Worm (Caenorhabditis elegans) whole organism, young adult: Measurements from ENCODE around the gene F46E10.3.

Source experiments
- B0336.3 ChIP-seq: fragments of 200-800 bp; sonication (Bioruptor generic); IDR thresholded peaks from 2 replicates; pipeline ENCODE4 v1.3.6; 2022; ENCODE audit warnings: missing genetic modification characterization, missing compliant biosample characterization
- D2030.7 ChIP-seq: fragments of 200-800 bp; sonication (Bioruptor generic); IDR thresholded peaks from 2 replicates; pipeline ENCODE4 v1.3.6; 2022; ENCODE audit warnings: missing genetic modification reagents, missing genetic modification characterization, missing compliant biosample characterization
- F22D6.2 ChIP-seq: sonication (generic microtip); optimal IDR thresholded peaks from 2 replicates; lab custom pipeline; 2016; ENCODE audit warnings: mild to moderate bottlenecking, missing genetic modification characterization, missing compliant biosample characterization
- F33H1.4 ChIP-seq: fragments of 200-800 bp; sonication (Bioruptor generic); IDR thresholded peaks from 2 replicates; pipeline ENCODE4 v1.3.6; 2022; ENCODE audit warnings: missing genetic modification reagents, missing genetic modification characterization, missing compliant biosample characterization
- F52B5.7 ChIP-seq: sonication (generic microtip); optimal IDR thresholded peaks from 2 replicates; lab custom pipeline; 2016; ENCODE audit warnings: mild to moderate bottlenecking, missing genetic modification characterization, missing compliant biosample characterization
- F57A8.1 ChIP-seq: fragments of 200-800 bp; sonication (Bioruptor generic); optimal IDR thresholded peaks from 2 replicates; lab custom pipeline; 2018; ENCODE audit warnings: mild to moderate bottlenecking, missing genetic modification characterization, moderate library complexity, missing compliant biosample characterization
- K11D2.4 ChIP-seq: fragments of 200-800 bp; sonication (Bioruptor generic); IDR thresholded peaks from 2 replicates; pipeline ENCODE4 v1.3.6; 2022; ENCODE audit warnings: missing genetic modification reagents, missing genetic modification characterization, missing compliant biosample characterization
- Y53F4B.3 ChIP-seq: fragments of 200-800 bp; sonication (Bioruptor generic); IDR thresholded peaks from 2 replicates; pipeline ENCODE4 v1.3.6; 2022; ENCODE audit warnings: missing genetic modification reagents, missing genetic modification characterization, missing compliant biosample characterization
- Y67H2A.10 ChIP-seq: fragments of 200-800 bp; sonication (Bioruptor generic); conservative IDR thresholded peaks from 2 replicates; pipeline ENCODE4 v1.3.6; 2022; ENCODE audit warnings: missing genetic modification reagents, missing genetic modification characterization, missing compliant biosample characterization
- atf-7 ChIP-seq: sonication (generic microtip); optimal IDR thresholded peaks from 2 replicates; lab custom pipeline; 2017; ENCODE audit warnings: mild to moderate bottlenecking, missing genetic modification characterization, missing compliant biosample characterization
- ceh-100 ChIP-seq: fragments of 200-800 bp; sonication (Bioruptor generic); IDR thresholded peaks from 2 replicates; pipeline ENCODE4 v1.3.6; 2022; ENCODE audit warnings: missing genetic modification reagents, missing genetic modification characterization, missing compliant biosample characterization
- ceh-91 ChIP-seq: fragments of 200-800 bp; sonication (Bioruptor generic); IDR thresholded peaks from 2 replicates; pipeline ENCODE4 v1.3.6; 2022; ENCODE audit warnings: missing genetic modification reagents, missing genetic modification characterization, missing compliant biosample characterization
- chd-7 ChIP-seq: sonication (generic microtip); optimal IDR thresholded peaks from 2 replicates; lab custom pipeline; 2016; ENCODE audit warnings: mild to moderate bottlenecking, missing genetic modification characterization, moderate library complexity, missing compliant biosample characterization
- efl-1 ChIP-seq: fragments of 150-350 bp; optimal IDR thresholded peaks from 2 replicates; lab custom pipeline; 2014; ENCODE audit warnings: missing biosample characterization, missing genetic modification reagents, missing genetic modification characterization
- him-1 ChIP-seq: sonication (generic microtip); optimal IDR thresholded peaks from 2 replicates; lab custom pipeline; 2016; ENCODE audit warnings: missing genotype, missing genetic modification reagents, missing genetic modification characterization, missing compliant biosample characterization
- hlh-26 ChIP-seq: fragments of 200-800 bp; sonication (Bioruptor generic); conservative IDR thresholded peaks from 2 replicates; pipeline ENCODE4 v1.3.6; 2022; ENCODE audit warnings: missing genetic modification reagents, missing genetic modification characterization, missing compliant biosample characterization
- let-607 ChIP-seq, 2 experiments: fragments of 200-800 bp in 1 of 2; sonication (Bioruptor generic) in 1 of 2; sonication (generic microtip) in 1 of 2; optimal IDR thresholded peaks; 2 replicates each; lab custom pipeline; 2016 to 2018; ENCODE audit warnings: mild to moderate bottlenecking in 2 of 2, missing compliant biosample characterization in 2 of 2, missing genetic modification characterization in 2 of 2, moderate library complexity in 2 of 2, missing genotype in 1 of 2
- lin-40 ChIP-seq: sonication (generic microtip); optimal IDR thresholded peaks from 2 replicates; lab custom pipeline; 2016; ENCODE audit warnings: missing genetic modification characterization, mild to moderate bottlenecking, missing compliant biosample characterization, missing genotype, missing genetic modification reagents
- lir-1 ChIP-seq: fragments of 200-800 bp; sonication (Bioruptor generic); conservative IDR thresholded peaks from 2 replicates; pipeline ENCODE4 v1.3.6; 2022; ENCODE audit warnings: missing genetic modification reagents, missing genetic modification characterization, missing compliant biosample characterization
- lsl-1 ChIP-seq: fragments of 200-800 bp; sonication (Bioruptor generic); optimal IDR thresholded peaks from 2 replicates; lab custom pipeline; 2018; ENCODE audit warnings: mild to moderate bottlenecking, missing genetic modification characterization, moderate library complexity, missing compliant biosample characterization
- madf-3 ChIP-seq: fragments of 200-800 bp; sonication (Bioruptor generic); IDR thresholded peaks from 2 replicates; pipeline ENCODE4 v1.3.6; 2022; ENCODE audit warnings: missing genetic modification reagents, missing genetic modification characterization, missing compliant biosample characterization
- madf-6 ChIP-seq: fragments of 200-800 bp; sonication (Bioruptor generic); IDR thresholded peaks from 2 replicates; pipeline ENCODE4 v1.3.6; 2022; ENCODE audit warnings: missing genetic modification reagents, missing genetic modification characterization, missing compliant biosample characterization
- madf-8 ChIP-seq: fragments of 200-800 bp; sonication (Bioruptor generic); conservative IDR thresholded peaks from 2 replicates; pipeline ENCODE4 v1.3.6; 2022; ENCODE audit warnings: missing genetic modification reagents, missing genetic modification characterization, missing compliant biosample characterization
- nfya-1 ChIP-seq: sonication (generic microtip); optimal IDR thresholded peaks from 2 replicates; lab custom pipeline; 2017; ENCODE audit warnings: antibody characterized with exemption, missing compliant biosample characterization, missing genetic modification characterization, borderline replicate concordance; ENCODE audit not compliant: insufficient read depth
- pha-4 ChIP-seq: fragments of 150-350 bp; sonication (generic microtip); optimal IDR thresholded peaks from 2 replicates; lab custom pipeline; 2014; ENCODE audit warnings: missing biosample characterization, missing genetic modification reagents, missing genetic modification characterization
- rcor-1 ChIP-seq: fragments of 200-800 bp; sonication (Bioruptor generic); IDR thresholded peaks from 2 replicates; pipeline ENCODE4 v1.3.6; 2022; ENCODE audit warnings: missing genetic modification reagents, missing genetic modification characterization, missing compliant biosample characterization
- rec-8 ChIP-seq, 2 experiments: sonication (generic microtip); optimal IDR thresholded peaks; 2 replicates each; lab custom pipeline; 2016; ENCODE audit warnings: mild to moderate bottlenecking in 2 of 2, missing genetic modification characterization in 2 of 2, missing genetic modification reagents in 2 of 2, missing genotype in 2 of 2, missing biosample characterization in 1 of 2, missing compliant biosample characterization in 1 of 2, moderate library complexity in 1 of 2
- sea-2 ChIP-seq: fragments of 200-800 bp; sonication (Bioruptor generic); IDR thresholded peaks from 2 replicates; pipeline ENCODE4 v1.3.6; 2022; ENCODE audit warnings: missing genetic modification characterization, missing compliant biosample characterization
- somi-1 ChIP-seq: fragments of 200-800 bp; sonication (Bioruptor generic); optimal IDR thresholded peaks from 2 replicates; lab custom pipeline; 2018; ENCODE audit warnings: mild to moderate bottlenecking, missing genetic modification characterization, missing compliant biosample characterization
- unc-62 ChIP-seq: fragments of 150-350 bp; optimal IDR thresholded peaks from 2 replicates; lab custom pipeline; 2014; ENCODE audit warnings: missing biosample characterization, missing genetic modification reagents, missing genetic modification characterization
- xnd-1 ChIP-seq: sonication (generic microtip); optimal IDR thresholded peaks from 2 replicates; lab custom pipeline; 2016; ENCODE audit warnings: missing genotype, missing genetic modification reagents, missing genetic modification characterization, missing compliant biosample characterization
- ztf-22 ChIP-seq: fragments of 200-800 bp; sonication (Bioruptor generic); optimal IDR thresholded peaks from 2 replicates; lab custom pipeline; 2018; ENCODE audit warnings: mild to moderate bottlenecking, missing genetic modification characterization, moderate library complexity, missing compliant biosample characterization
- ztf-26 ChIP-seq: sonication (generic microtip); optimal IDR thresholded peaks from 2 replicates; lab custom pipeline; 2017; ENCODE audit warnings: missing genetic modification characterization, missing compliant biosample characterization

Gene F46E10.3

DNA sequence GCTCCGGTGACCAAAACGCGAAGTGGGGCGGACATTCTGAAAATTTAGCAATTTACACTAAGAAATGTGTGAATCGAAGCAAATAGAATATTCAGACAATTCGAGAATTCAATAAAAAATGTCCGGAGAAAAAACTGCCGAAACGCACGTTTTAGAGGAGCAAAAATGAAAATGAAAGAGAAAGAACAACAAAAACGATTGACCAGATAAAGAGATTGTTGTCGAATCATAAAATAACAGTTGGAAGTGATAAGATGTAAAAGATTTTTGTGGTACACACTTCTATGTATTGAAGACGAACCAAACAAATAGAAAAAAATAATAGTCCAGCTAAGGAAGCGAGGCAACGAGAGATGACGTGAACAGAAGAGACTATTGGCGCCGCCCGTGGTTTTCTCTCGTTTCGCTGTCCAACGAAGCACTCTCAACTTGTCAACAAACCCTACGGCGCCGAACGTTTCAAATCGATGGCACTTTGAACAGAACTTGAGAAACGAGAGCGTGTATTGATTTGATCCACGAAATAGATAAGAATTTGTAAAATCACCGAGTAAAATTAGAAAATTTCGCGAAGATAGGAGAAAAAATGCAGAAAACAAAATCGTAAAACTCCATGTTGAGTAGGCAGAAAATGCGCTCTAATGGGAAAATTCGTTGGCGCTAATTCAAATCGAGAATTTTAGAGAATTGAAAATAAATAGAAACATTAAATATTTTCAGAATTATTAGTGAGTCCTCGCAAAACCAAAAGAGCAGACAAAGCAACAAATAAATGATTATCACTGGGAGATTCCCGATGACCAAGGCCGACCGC is 1.4 kb upstream of the F46E10.3 start, which contains the start of gene mdh-1 (continued):
- peak in 1 of 2 experiments; percentile 24 for TF ChIP-seq let-607 (tag; optimal IDR thresholded peaks at IDR 0.05; lab: Kevin White, UChicago)
- TF ChIP-seq pha-4: peak; percentile 77
- TF ChIP-seq B0336.3 (GFP tag; lab: Robert Waterston, UW): no peak
- TF ChIP-seq rec-8 (tag; optimal IDR thresholded peaks at IDR 0.05; lab: Kevin White, UChicago): no peak

DNA sequence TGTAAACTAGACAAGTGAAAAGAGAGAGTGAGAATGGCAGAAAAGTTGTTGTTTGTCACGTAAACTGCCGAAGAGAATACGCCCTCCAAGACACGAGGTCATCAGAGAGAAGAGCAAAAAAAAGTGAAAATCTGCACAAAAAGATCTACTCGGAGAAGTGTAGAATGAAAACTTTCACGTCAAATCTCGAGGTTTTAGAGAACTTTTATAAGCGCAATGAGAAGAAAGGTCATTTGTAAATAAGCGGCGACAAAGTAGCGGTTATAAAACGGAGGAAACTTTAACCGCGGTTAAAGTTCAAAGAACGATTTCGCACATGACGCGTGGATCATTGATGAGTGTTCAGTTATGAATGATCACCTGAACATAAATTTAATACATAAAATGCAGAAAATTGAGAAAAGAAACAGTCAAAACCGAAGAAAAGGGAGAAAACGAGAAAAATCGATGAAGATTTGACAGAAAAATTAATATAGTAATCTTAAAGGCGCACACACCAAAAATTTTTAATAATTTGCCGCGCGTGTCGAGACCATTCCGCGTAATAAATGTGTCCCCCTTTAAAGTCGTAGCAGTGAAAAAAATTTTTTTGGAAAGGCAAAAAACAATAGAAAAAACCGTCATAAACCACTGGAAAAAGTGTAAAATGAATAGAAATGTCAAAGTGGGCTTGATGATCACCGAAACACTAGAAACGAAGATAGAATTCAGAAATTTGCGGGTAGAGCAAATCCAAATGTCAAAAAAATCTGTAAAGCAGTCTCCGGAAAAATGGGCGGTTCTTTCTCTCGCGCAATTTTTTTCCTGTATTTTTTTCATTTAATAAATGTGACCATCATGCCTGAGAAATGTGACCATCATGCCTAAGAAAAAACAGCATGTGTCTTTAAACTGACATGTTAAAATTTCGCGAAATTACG is 532 bp upstream of the F46E10.3 start:
- TF ChIP-seq F57A8.1 (GFP tag; lab: Kevin White, UChicago) (no peak), lir-1 (GFP tag; lab: Robert Waterston, UW) (no peak), F33H1.4 (GFP tag; lab: Robert Waterston, UW) (peak; percentile 75), Y53F4B.3 (GFP tag; lab: Robert Waterston, UW) (no peak), xnd-1 (tag; lab: Kevin White, UChicago) (peak; percentile 54), unc-62 (no peak), hlh-26 (GFP tag; lab: Robert Waterston, UW) (no peak), him-1 (tag; lab: Kevin White, UChicago) (peak; percentile 36), F22D6.2 (tag; lab: Kevin White, UChicago) (peak; percentile 1), D2030.7 (GFP tag; lab: Robert Waterston, UW) (0 out of 2 replicates have a peak, but pooled peaks have one; percentile 23), efl-1 (GFP tag; lab: Kevin White, UChicago) (peak; percentile 63), sea-2 (GFP tag; lab: Robert Waterston, UW) (no peak), rcor-1 (GFP tag; lab: Robert Waterston, UW) (no peak), madf-6 (GFP tag; lab: Robert Waterston, UW) (peak; percentile 67; the same call in 1 of the 2 replicates), chd-7 (tag; lab: Kevin White, UChicago) (no peak), ztf-22 (GFP tag; lab: Kevin White, UChicago) (no peak), F52B5.7 (no peak), ceh-100 (GFP tag; lab: Robert Waterston, UW) (no peak), Y67H2A.10 (no peak), pha-4 (peak; percentile 42), nfya-1 (tag; lab: Kevin White, UChicago) (no peak), madf-8 (GFP tag; lab: Robert Waterston, UW) (peak; percentile 46), lsl-1 (GFP tag; lab: Kevin White, UChicago) (peak; percentile 76), ztf-26 (tag; lab: Kevin White, UChicago) (peak; percentile 1), ceh-91 (GFP tag; lab: Robert Waterston, UW) (0 out of 2 replicates have a peak, but pooled peaks have one; percentile 15), K11D2.4 (peak; percentile 35; the same call in 1 of the 2 replicates), somi-1 (peak; percentile 3), atf-7 (no peak), madf-3 (GFP tag; lab: Robert Waterston, UW) (no peak), lin-40 (tag; lab: Kevin White, UChicago) (peak; percentile 29)
